Worm (Caenorhabditis elegans): ENCODE data around the gene mrps-22.

DNA sequence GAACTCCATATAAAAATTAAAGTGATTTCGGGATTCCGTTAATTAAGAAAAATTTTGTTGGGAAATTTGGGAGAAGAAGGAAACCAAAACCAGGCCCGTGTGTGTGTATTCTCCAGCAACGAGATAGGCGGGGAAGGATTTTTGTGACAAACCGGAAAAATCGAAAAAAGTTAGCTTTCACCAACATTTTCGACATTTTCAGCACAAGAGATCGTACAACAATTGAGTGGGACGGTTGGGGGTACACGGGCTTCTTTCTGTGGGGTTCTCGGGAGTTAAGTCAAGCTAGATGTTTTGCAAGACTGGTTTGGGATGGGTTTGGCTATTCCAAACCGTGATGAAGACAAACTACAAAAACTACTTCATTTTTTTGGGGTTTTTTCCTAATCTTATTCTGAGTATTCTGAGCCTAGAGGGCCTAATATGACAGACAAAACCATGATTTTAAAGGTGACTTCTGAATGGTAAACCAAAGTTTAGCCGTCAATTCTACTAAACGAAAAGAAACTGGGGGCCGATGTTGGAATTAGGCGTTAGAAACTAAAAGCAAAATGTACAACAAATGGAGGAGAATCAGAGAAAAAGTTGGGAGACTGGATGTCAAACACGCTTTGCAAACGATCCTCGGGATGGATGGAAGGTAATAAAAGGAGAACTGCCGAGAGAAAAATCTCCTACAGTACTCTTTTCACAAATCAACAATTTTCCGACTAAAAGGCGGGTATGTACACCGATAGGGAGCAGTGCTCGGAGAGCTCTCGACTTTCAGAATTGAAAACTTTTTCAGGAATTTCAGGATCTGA is 39.6 kb upstream of the mrps-22 start:
- TF ChIP-seq lsy-2 (tag; optimal IDR thresholded peaks at IDR 0.05) (no peak), snu-23 (GFP tag; optimal IDR thresholded peaks at IDR 0.05) (no peak), ama-1 (optimal IDR thresholded peaks at IDR 0.05) (peak; percentile 74), egl-27 (tag; optimal IDR thresholded peaks at IDR 0.05) (no peak), lin-15B (tag; optimal IDR thresholded peaks at IDR 0.05) (no peak), unc-62 (GFP tag; optimal IDR thresholded peaks at IDR 0.05) (no peak), unc-130 (tag; optimal IDR thresholded peaks at IDR 0.05) (no peak), mab-9 (GFP tag; IDR thresholded peaks at IDR 0.05) (peak; percentile 17; the same call in 1 of the 2 replicates), irx-1 (tag; optimal IDR thresholded peaks at IDR 0.05) (no peak), ces-1 (GFP tag; optimal IDR thresholded peaks at IDR 0.05) (no peak)
